Worm (Caenorhabditis elegans): ENCODE data around the gene ZK1240.6.

ZK1240.6 gene

ce11 chrII:2359965-2360364 lies 37.3 kb upstream of the ZK1240.6 start, which contains the start of gene F43C11.16:
F43C11.16 (minus strand) TSS chrII:2360065.
- TF ChIP-seq mab-5 (tag; optimal IDR thresholded peaks at IDR 0.05) (no peak), ztf-11 (tag; optimal IDR thresholded peaks at IDR 0.05) (no peak), sem-2 (GFP tag; optimal IDR thresholded peaks at IDR 0.05) (no peak), bed-3 (GFP tag; optimal IDR thresholded peaks at IDR 0.05) (no peak), mep-1 (tag; optimal IDR thresholded peaks at IDR 0.05) (no peak), elt-1 (tag; optimal IDR thresholded peaks at IDR 0.05; ENCODE audit: borderline replicate concordance, insufficient read depth) (no peak), ces-1 (GFP tag; optimal IDR thresholded peaks at IDR 0.05) (no peak), hlh-1 (tag; optimal IDR thresholded peaks at IDR 0.05) (no peak), zip-8 (tag; optimal IDR thresholded peaks at IDR 0.05) (no peak), ceh-83 (GFP tag; optimal IDR thresholded peaks at IDR 0.05) (no peak), tbx-8 (GFP tag; optimal IDR thresholded peaks at IDR 0.05) (no peak), lsy-2 (tag; optimal IDR thresholded peaks at IDR 0.05) (no peak), nhr-28 (tag; optimal IDR thresholded peaks at IDR 0.05) (no peak), nhr-12 (tag; optimal IDR thresholded peaks at IDR 0.05) (no peak)

- TF ChIP-seq lin-32 (GFP tag; optimal IDR thresholded peaks at IDR 0.05) (no peak), sem-2 (GFP tag; optimal IDR thresholded peaks at IDR 0.05) (no peak), unc-62 (GFP tag; optimal IDR thresholded peaks at IDR 0.05) (no peak), ham-2 (GFP tag; optimal IDR thresholded peaks at IDR 0.05) (no peak), lin-13 (tag; optimal IDR thresholded peaks at IDR 0.05) (no peak), cnd-1 (tag; optimal IDR thresholded peaks at IDR 0.05) (no peak), ceh-83 (GFP tag; optimal IDR thresholded peaks at IDR 0.05) (no peak), bed-3 (GFP tag; optimal IDR thresholded peaks at IDR 0.05) (no peak)
These were observed 34.1 kb upstream of the ZK1240.6 start, which contains the start of gene F43C11.1 for ce11 chrII:2356795-2357194. F43C11.1 (plus strand) TSS chrII:2357095.

- TF ChIP-seq sem-2 (GFP tag; optimal IDR thresholded peaks at IDR 0.05) (no peak), zip-8 (tag; optimal IDR thresholded peaks at IDR 0.05) (no peak), ztf-11 (tag; optimal IDR thresholded peaks at IDR 0.05) (no peak), ceh-83 (GFP tag; optimal IDR thresholded peaks at IDR 0.05) (no peak), hlh-1 (tag; optimal IDR thresholded peaks at IDR 0.05) (no peak), ham-2 (GFP tag; optimal IDR thresholded peaks at IDR 0.05) (no peak), drap-1 (GFP tag; optimal IDR thresholded peaks at IDR 0.05) (no peak), ces-1 (GFP tag; optimal IDR thresholded peaks at IDR 0.05) (no peak), nhr-76 (tag; optimal IDR thresholded peaks at IDR 0.05) (no peak), elt-3 (tag; optimal IDR thresholded peaks at IDR 0.05) (no peak)
These were observed 31.8 kb upstream of the ZK1240.6 start, which contains the start of gene F43C11.2 for ce11 chrII:2354476-2354875. F43C11.2 (plus strand) TSS chrII:2354776.

- TF ChIP-seq M03D4.4 (tag; optimal IDR thresholded peaks at IDR 0.05) (no peak), snpc-4 (tag; optimal IDR thresholded peaks at IDR 0.05) (no peak), unc-39 (tag; optimal IDR thresholded peaks at IDR 0.05) (no peak), zip-8 (tag; optimal IDR thresholded peaks at IDR 0.05) (no peak), nhr-12 (tag; optimal IDR thresholded peaks at IDR 0.05) (no peak), elt-3 (tag; optimal IDR thresholded peaks at IDR 0.05) (no peak), ham-2 (GFP tag; optimal IDR thresholded peaks at IDR 0.05) (no peak), cnd-1 (tag; optimal IDR thresholded peaks at IDR 0.05) (no peak), mep-1 (tag; optimal IDR thresholded peaks at IDR 0.05) (no peak), lin-32 (GFP tag; optimal IDR thresholded peaks at IDR 0.05) (no peak)
These were observed 30.3 kb upstream of the ZK1240.6 start, which contains the start of gene F43C11.3 for ce11 chrII:2353012-2353411. F43C11.3 (plus strand) TSS chrII:2353312.

ce11 chrII:2352546-2352945 lies 29.8 kb upstream of the ZK1240.6 start, which contains the start of gene F43C11.10:
F43C11.10 (minus strand) TSS chrII:2352646.
- TF ChIP-seq ces-1 (GFP tag; optimal IDR thresholded peaks at IDR 0.05): no peak
- TF ChIP-seq blmp-1 (tag; optimal IDR thresholded peaks at IDR 0.05): no peak
- TF ChIP-seq nhr-28 (tag; optimal IDR thresholded peaks at IDR 0.05): no peak
- TF ChIP-seq nhr-76 (tag; optimal IDR thresholded peaks at IDR 0.05): no peak
- TF ChIP-seq bed-3 (GFP tag; optimal IDR thresholded peaks at IDR 0.05): no peak
- no peak for TF ChIP-seq nhr-237 (tag; optimal IDR thresholded peaks at IDR 0.05)
- TF ChIP-seq lin-13 (tag; optimal IDR thresholded peaks at IDR 0.05): no peak
- no peak for TF ChIP-seq ham-2 (GFP tag; optimal IDR thresholded peaks at IDR 0.05)
- no peak for TF ChIP-seq sptf-1 (tag; optimal IDR thresholded peaks at IDR 0.05)
- TF ChIP-seq pha-4 (tag; optimal IDR thresholded peaks at IDR 0.05): no peak
- TF ChIP-seq drap-1 (GFP tag; optimal IDR thresholded peaks at IDR 0.05): no peak
- no peak for TF ChIP-seq lsy-2 (tag; optimal IDR thresholded peaks at IDR 0.05)
- no peak for TF ChIP-seq ceh-39 (tag; optimal IDR thresholded peaks at IDR 0.05)
